Fruit fly (Drosophila melanogaster) S2 (cell line): ENCODE measurements around the gene Pli.
A peak's percentile ranks its signal among the peaks of the same experiment; 100 is the strongest.

Source experiments
- CG8478 ChIP-seq: fragments of >200 bp; optimal IDR thresholded peaks from 2 replicates; lab custom pipeline; 2018
- CTCF ChIP-seq, 2 experiments: fragments of >200 bp; optimal IDR thresholded peaks; 2 replicates each; lab custom pipeline; 2018

Pli gene

DNA sequence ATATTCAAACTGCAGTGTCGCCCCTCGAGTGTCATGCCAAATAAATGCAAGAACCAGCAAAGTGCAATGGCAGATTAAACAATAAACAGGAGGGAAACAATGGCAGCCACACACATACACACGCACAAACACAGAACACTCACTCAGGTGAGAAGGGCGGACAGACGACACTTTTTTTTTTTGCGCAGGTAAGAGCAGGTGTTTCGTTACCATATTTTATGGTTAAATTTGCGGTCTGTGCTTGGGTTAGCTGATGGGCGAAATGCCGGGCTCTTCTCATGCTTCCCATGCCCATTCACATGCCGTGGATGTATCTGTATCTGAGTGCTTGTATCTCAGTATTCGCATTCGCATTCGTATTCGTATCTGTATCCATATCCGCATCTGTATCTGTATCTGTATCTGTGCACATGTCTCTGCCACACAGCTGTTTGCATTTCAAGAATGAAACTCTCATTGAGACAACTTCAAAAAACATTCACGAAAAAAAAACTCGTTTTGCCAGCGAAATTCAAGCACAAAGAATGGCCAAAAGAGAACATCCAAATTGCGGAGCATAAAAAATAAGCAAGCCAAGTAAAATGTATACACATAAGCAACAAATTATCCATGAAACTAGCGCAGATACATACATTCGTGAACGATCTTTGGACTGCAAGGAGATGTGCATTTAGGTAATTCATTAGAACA lies 20.5 kb downstream of the Pli start:
- TF ChIP-seq CTCF (optimal IDR thresholded peaks at IDR 0.05; lab: Kevin White, UChicago) = no peak
- no peak for TF ChIP-seq CG8478 (lab: Kevin White, UChicago)

DNA sequence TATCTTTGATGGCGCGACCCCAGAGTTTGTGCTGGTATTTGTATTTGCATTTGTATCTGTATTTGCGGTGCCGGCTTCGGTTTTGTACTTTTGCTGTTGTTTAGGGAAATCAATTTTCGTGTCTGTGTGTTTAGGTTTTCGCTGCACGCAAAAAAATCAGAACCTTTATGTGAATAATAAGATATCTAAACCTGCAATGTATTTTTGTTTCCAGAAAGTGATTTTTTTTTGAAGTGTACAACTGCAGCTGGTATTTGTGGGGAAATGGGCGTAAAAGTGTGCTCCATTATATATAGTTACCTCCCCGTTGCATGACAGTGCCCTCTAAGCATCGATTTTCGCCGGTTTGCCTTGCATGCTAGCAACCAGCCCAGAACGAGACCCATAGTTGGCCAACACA lies 22.0 kb downstream of the Pli start:
- TF ChIP-seq CG8478 (lab: Kevin White, UChicago) (no peak), CTCF (optimal IDR thresholded peaks at IDR 0.05; lab: Kevin White, UChicago) (no peak)

DNA sequence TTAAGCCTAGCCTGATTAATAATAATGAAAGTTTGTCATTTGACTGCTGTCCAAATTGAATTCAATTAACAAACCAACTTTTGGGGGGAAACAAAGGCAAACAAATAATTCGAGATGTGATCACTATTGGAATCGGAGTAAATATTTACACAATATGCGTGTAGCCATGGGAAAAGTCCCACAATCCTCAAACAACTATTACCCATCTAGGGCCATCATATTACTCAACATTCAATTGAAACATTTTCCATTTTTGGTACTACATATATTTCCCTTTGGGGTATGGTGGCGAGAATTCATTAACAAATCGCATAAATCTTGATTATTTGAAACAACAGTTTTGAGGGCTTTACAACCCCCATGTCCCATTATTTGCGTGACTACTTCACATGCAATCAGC lies 22.7 kb downstream of the Pli start:
- TF ChIP-seq CG8478 (lab: Kevin White, UChicago) = no peak
- TF ChIP-seq CTCF (optimal IDR thresholded peaks at IDR 0.05; lab: Kevin White, UChicago) = no peak

DNA sequence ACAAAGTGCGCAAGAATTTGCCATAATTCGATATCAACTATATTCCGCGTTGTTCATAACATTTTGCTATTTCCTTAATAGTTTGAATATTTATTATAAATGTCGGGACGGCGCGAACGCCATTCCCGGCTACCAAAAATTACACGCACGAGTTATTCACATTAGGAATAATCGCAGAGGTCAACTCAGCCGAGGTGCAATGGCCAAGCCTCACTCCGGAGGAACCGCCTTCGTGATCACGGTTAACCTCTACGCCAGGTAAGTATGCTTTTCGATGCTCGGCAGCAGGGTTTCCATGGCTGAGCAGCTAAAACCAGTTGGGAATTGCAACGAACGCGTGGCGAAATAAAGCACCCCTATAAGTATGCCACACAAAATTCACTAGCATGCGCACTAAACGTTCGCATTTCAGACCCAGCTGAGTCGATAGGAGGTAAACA lies 30.5 kb downstream of the Pli start:
- peak in 1 of 2 experiments; percentile 26 for TF ChIP-seq CTCF (optimal IDR thresholded peaks at IDR 0.05; lab: Kevin White, UChicago)

DNA sequence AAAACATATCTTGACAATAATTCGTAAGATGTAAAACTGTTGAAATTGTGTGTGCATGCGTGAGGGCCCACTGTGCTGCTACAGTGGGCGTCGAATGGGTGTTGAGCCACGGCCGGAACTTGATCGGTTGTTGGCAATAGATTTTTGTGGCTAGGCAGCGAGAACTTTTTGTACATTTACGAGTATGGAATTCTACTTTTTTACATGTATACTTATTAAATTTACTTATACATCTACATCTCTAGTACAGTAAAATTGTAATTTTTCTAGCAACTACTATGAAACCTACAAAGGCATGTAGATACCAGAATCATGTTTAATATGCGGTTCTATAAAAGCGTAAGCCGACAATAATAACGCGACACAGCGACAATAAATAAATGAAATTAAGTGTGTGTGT lies 40.3 kb downstream of the Pli start:
- no peak for TF ChIP-seq CG8478 (lab: Kevin White, UChicago)
- no peak for TF ChIP-seq CTCF (optimal IDR thresholded peaks at IDR 0.05; lab: Kevin White, UChicago)

DNA sequence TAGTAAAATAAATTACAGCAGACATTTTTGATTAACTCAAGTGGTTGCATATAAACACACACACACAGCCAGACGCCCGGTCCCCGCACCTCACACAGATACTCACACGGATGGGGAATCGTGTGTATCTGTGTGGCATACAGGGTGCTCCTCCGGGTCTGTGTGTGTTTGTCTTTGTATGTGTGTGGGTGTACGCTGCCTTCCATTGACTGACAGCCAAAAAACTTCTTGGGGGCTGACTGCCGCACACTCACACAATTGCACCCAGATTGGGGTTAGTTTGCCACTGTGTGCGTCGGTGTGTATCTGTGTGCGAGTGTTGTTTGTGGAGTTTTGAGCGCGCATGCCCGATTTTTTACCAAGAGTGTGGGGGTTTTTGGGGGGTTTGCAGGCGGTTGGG lies 43.7 kb downstream of the Pli start:
- TF ChIP-seq CTCF (optimal IDR thresholded peaks at IDR 0.05; lab: Kevin White, UChicago) = no peak
- TF ChIP-seq CG8478 (lab: Kevin White, UChicago) = no peak

DNA sequence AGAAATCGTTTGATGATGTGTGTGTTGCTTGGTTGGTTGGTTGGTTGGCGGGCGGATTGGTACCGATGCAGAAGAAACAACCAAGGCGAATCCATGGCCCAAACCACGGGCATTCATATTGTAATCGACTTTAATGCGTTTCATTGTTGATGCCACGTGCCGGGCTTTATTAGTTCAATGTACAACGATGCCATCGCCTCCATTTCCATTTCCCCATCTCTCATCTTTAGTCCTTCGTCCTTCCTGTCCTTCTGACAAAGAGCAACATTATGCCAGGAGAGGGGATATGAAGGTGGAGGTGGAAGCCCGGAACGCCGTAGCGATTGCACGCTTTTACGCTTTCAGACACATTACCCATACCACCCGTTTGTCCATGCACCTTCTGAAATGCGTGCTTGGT lies 58.2 kb downstream of the Pli start:
- no peak for TF ChIP-seq CTCF (optimal IDR thresholded peaks at IDR 0.05; lab: Kevin White, UChicago)
- TF ChIP-seq CG8478 (lab: Kevin White, UChicago) = no peak

- TF ChIP-seq CTCF (optimal IDR thresholded peaks at IDR 0.05; lab: Kevin White, UChicago) (no peak), CG8478 (lab: Kevin White, UChicago) (no peak)
These were observed 62.8 kb downstream of the Pli start for dm6 chr3R:23827093-23827492.

DNA sequence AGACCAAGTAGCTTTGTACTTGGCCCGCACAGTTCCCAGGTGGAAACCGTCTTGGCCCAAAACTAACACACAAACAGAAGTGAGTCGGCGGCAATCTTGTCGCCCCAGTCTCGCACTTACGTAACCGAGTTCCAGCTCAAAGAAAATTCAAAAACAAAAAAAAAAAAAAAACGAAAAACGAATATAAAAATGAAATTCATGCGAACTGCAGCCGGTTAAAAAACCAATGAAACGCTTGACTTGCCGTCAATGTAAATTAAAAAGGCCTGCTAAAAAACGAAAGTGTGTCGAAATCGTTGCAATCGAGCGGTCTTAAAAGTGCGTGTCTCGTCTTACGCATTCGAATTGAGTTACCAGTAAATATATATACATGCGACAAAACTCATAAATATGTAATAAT lies 66.2 kb downstream of the Pli start:
- no peak for TF ChIP-seq CG8478 (lab: Kevin White, UChicago)
- no peak for TF ChIP-seq CTCF (optimal IDR thresholded peaks at IDR 0.05; lab: Kevin White, UChicago)

dm6 chr3R:23822969-23823368 lies 66.9 kb downstream of the Pli start:
- TF ChIP-seq CTCF (optimal IDR thresholded peaks at IDR 0.05; lab: Kevin White, UChicago) (no peak), CG8478 (lab: Kevin White, UChicago) (no peak)

DNA sequence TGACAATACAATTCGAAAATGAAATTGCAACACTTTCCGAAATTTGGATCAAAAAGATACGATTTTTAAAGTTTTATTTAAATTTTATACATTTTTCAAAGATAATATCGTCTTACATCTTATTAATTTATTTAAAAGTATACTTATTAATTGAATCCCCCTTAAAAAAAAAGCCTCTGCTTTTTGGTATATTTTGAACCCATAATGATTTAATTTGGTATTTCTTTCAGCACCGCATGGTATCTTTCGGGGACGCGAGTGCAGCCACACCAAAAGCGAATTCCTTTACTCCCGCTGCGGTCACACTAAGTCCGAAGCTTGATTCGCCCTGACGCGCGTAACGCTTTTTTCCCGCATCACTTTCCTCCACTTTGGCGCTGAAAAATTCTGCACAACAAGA lies 69.6 kb downstream of the Pli start:
- TF ChIP-seq CG8478 (lab: Kevin White, UChicago) (no peak), CTCF (optimal IDR thresholded peaks at IDR 0.05; lab: Kevin White, UChicago) (no peak)

DNA sequence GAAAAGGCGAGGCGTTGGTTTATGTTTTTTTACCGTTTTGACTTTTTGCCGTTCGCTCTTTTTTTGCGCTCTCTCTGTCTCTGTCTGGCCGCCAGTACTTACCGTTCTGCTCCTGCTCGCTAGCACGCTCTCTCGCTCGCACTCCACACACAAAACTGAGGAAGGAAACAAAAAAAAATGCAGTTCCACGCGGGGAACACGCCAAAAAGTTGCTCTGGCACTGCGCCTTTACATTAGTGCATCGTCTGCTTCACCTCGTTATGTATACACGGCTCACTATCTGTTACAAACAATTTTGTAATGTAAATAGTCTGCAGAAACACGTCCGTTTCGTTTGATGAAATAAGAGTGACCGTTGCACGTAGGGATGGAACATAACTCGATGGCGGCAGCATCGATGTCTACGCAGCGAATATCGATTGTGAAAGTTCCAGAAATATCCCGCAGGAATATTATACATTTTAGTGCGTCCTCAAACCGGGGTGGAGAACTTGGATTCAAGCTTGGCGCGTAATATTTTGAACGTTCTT lies 70.9 kb downstream of the Pli start, which contains the start of the genes CG33111 and eIF4G2:
TSS of gene CG33111 (minus strand) at position 359 of the 530 bp plus-strand sequence.
TSS of gene eIF4G2 (minus strand) at position 359 of the 530 bp plus-strand sequence.
- TF ChIP-seq CG8478 (lab: Kevin White, UChicago) (no peak), CTCF (optimal IDR thresholded peaks at IDR 0.05; lab: Kevin White, UChicago) (peak; percentile 73 to 75)

dm6 chr3R:23817566-23818202 lies 72.2 kb downstream of the Pli start:
- TF ChIP-seq CTCF (optimal IDR thresholded peaks at IDR 0.05; lab: Kevin White, UChicago) (no peak), CG8478 (lab: Kevin White, UChicago) (no peak)
